Fruit fly (Drosophila melanogaster) whole organism, embryonic: ENCODE data around the gene CG8236.

Experiments used
- Asciz ChIP-seq: fragments of 200-800 bp; sonication (Bioruptor generic); optimal IDR thresholded peaks from 2 replicates; lab custom pipeline; 2017; ENCODE audit warnings: missing biosample characterization, mild to moderate bottlenecking, missing genetic modification characterization, missing genetic modification reagents
- B-H1 ChIP-seq: fragments of 200-800 bp; sonication (Bioruptor generic); IDR thresholded peaks from 3 replicates; pipeline ENCODE4 v1.3.6; 2022; ENCODE audit warnings: missing biosample characterization, missing genetic modification characterization
- Bteb2 ChIP-seq: fragments of 200-800 bp; sonication (Bioruptor generic); optimal IDR thresholded peaks from 2 replicates; lab custom pipeline; 2016; ENCODE audit warnings: missing biosample characterization, missing genetic modification characterization
- CG10543 ChIP-seq: fragments of 200-800 bp; sonication (Bioruptor generic); optimal IDR thresholded peaks from 3 replicates; lab custom pipeline; 2017; ENCODE audit warnings: missing biosample characterization, mild to moderate bottlenecking, missing genetic modification characterization, moderate library complexity
- CG10654 ChIP-seq: fragments of 200-800 bp; sonication (Bioruptor generic); optimal IDR thresholded peaks from 2 replicates; lab custom pipeline; 2016; ENCODE audit warnings: missing biosample characterization, missing genetic modification characterization
- CG11085 ChIP-seq: fragments of 200-800 bp; sonication (Bioruptor generic); IDR thresholded peaks from 2 replicates; pipeline ENCODE4 v1.3.6; 2022; ENCODE audit warnings: missing biosample characterization, missing genetic modification characterization
- CG12659 ChIP-seq: fragments of 200-800 bp; sonication (Bioruptor generic); optimal IDR thresholded peaks from 3 replicates; lab custom pipeline; 2017; ENCODE audit warnings: mild to moderate bottlenecking, missing biosample characterization, missing genetic modification reagents, missing genetic modification characterization
- CG12942 ChIP-seq: fragments of 200-800 bp; sonication (Bioruptor generic); optimal IDR thresholded peaks from 3 replicates; lab custom pipeline; 2016; ENCODE audit warnings: missing biosample characterization, missing genetic modification characterization
- CG14014 ChIP-seq: fragments of 200-800 bp; sonication (Bioruptor generic); IDR thresholded peaks from 2 replicates; pipeline ENCODE4 v1.3.6; 2022; ENCODE audit warnings: missing biosample characterization, missing genetic modification characterization
- CG15514 ChIP-seq: fragments of 200-800 bp; sonication (Bioruptor generic); optimal IDR thresholded peaks from 3 replicates; lab custom pipeline; 2017; ENCODE audit warnings: missing biosample characterization, missing genetic modification characterization, mild to moderate bottlenecking, moderate library complexity, missing genetic modification reagents
- CG15601 ChIP-seq: fragments of 200-800 bp; sonication (Bioruptor generic); optimal IDR thresholded peaks from 3 replicates; lab custom pipeline; 2019; ENCODE audit warnings: missing biosample characterization, mild to moderate bottlenecking, missing genetic modification characterization, moderate library complexity
- CG17568 ChIP-seq: fragments of 200-800 bp; sonication (Bioruptor generic); optimal IDR thresholded peaks from 2 replicates; lab custom pipeline; 2018; ENCODE audit warnings: missing biosample characterization, mild to moderate bottlenecking, missing genetic modification characterization, moderate library complexity
- CG18619 ChIP-seq: fragments of 200-800 bp; sonication (Bioruptor generic); optimal IDR thresholded peaks from 3 replicates; lab custom pipeline; 2017; ENCODE audit warnings: missing biosample characterization, mild to moderate bottlenecking, missing genetic modification characterization
- CG2129 ChIP-seq: fragments of 200-800 bp; sonication (Bioruptor generic); IDR thresholded peaks from 2 replicates; pipeline ENCODE4 v1.3.6; 2022; ENCODE audit warnings: missing biosample characterization, missing genetic modification characterization; ENCODE audit not compliant: partially characterized antibody
- CG3163 ChIP-seq: fragments of 200-800 bp; sonication (Bioruptor generic); optimal IDR thresholded peaks from 3 replicates; lab custom pipeline; 2016; ENCODE audit warnings: missing biosample characterization, missing genetic modification characterization
- CG33557 ChIP-seq: fragments of 200-800 bp; sonication (Bioruptor generic); optimal IDR thresholded peaks from 2 replicates; lab custom pipeline; 2019; ENCODE audit warnings: missing biosample characterization, mild to moderate bottlenecking, missing genetic modification characterization, moderate library complexity
- CG3847 ChIP-seq: fragments of 200-800 bp; sonication (Bioruptor generic); IDR thresholded peaks from 2 replicates; pipeline ENCODE4 v1.3.6; 2022; ENCODE audit warnings: missing biosample characterization, missing genetic modification characterization
- CG4854 ChIP-seq: fragments of 200-800 bp; sonication (Bioruptor generic); optimal IDR thresholded peaks from 2 replicates; lab custom pipeline; 2016; ENCODE audit warnings: missing biosample characterization, missing genetic modification characterization, inconsistent platforms
- CG7963 ChIP-seq: fragments of 200-800 bp; sonication (Bioruptor generic); IDR thresholded peaks from 3 replicates; pipeline ENCODE4 v1.3.6; 2022; ENCODE audit warnings: missing biosample characterization, missing genetic modification characterization; ENCODE audit not compliant: partially characterized antibody
- CG8765 ChIP-seq: fragments of 200-800 bp; sonication (Bioruptor generic); IDR thresholded peaks from 2 replicates; pipeline ENCODE4 v1.3.6; 2022; ENCODE audit warnings: missing biosample characterization, missing genetic modification characterization
- Dbx ChIP-seq: fragments of 200-800 bp; sonication (Bioruptor generic); IDR thresholded peaks from 3 replicates; pipeline ENCODE4 v1.3.6; 2022; ENCODE audit warnings: missing biosample characterization, missing genetic modification characterization
- Dek ChIP-seq: fragments of 200-800 bp; sonication (Bioruptor generic); optimal IDR thresholded peaks from 3 replicates; lab custom pipeline; 2019; ENCODE audit warnings: missing biosample characterization, mild to moderate bottlenecking, missing genetic modification characterization, moderate library complexity
- Dp ChIP-seq: fragments of 200-800 bp; sonication (Bioruptor generic); optimal IDR thresholded peaks from 2 replicates; lab custom pipeline; 2018; ENCODE audit warnings: missing biosample characterization, mild to moderate bottlenecking, missing genetic modification characterization, moderate library complexity
- Drgx ChIP-seq: fragments of 200-800 bp; sonication (Bioruptor generic); IDR thresholded peaks from 2 replicates; pipeline ENCODE4 v1.3.6; 2022; ENCODE audit warnings: missing biosample characterization, missing genetic modification characterization
- Gsc ChIP-seq: fragments of 200-800 bp; sonication (Bioruptor generic); IDR thresholded peaks from 2 replicates; pipeline ENCODE4 v1.3.6; 2022; ENCODE audit warnings: missing biosample characterization, missing genetic modification characterization
- Hsf ChIP-seq: fragments of 200-800 bp; sonication (Bioruptor generic); optimal IDR thresholded peaks from 3 replicates; lab custom pipeline; 2016; ENCODE audit warnings: missing biosample characterization, missing genetic modification characterization
- Med ChIP-seq: fragments of 200-800 bp; sonication (Bioruptor generic); peaks from one replicate; lab custom pipeline; 2016; ENCODE audit warnings: missing biosample characterization, missing genetic modification characterization, mild to moderate bottlenecking, inconsistent platforms, moderate library complexity
- Nf-YB ChIP-seq: fragments of 200-800 bp; sonication (Bioruptor generic); optimal IDR thresholded peaks from 3 replicates; lab custom pipeline; 2019; ENCODE audit warnings: missing biosample characterization, mild to moderate bottlenecking, missing genetic modification characterization, moderate library complexity
- Nf-YC ChIP-seq: fragments of 200-800 bp; optimal IDR thresholded peaks from 3 replicates; lab custom pipeline; 2019; ENCODE audit warnings: missing biosample characterization, mild to moderate bottlenecking, missing genetic modification characterization, moderate library complexity
- Oli ChIP-seq: fragments of 200-800 bp; sonication (Bioruptor generic); optimal IDR thresholded peaks from 2 replicates; lab custom pipeline; 2018; ENCODE audit warnings: missing biosample characterization, mild to moderate bottlenecking, missing genetic modification characterization, moderate library complexity
- Side ChIP-seq: fragments of 200-800 bp; sonication (Bioruptor generic); optimal IDR thresholded peaks from 2 replicates; lab custom pipeline; 2016; ENCODE audit warnings: missing biosample characterization, missing genetic modification characterization
- Sin3A ChIP-seq: fragments of >200 bp; optimal IDR thresholded peaks from 2 replicates; lab custom pipeline; 2018
- Sox100B ChIP-seq: fragments of 200-800 bp; sonication (Bioruptor generic); optimal IDR thresholded peaks from 3 replicates; lab custom pipeline; 2018; ENCODE audit warnings: missing biosample characterization, mild to moderate bottlenecking, missing genetic modification characterization
- TFAM ChIP-seq: fragments of 200-800 bp; sonication (Bioruptor generic); optimal IDR thresholded peaks from 2 replicates; lab custom pipeline; 2017; ENCODE audit warnings: missing biosample characterization, missing genetic modification characterization, inconsistent platforms
- ara ChIP-seq: fragments of 200-800 bp; sonication (Bioruptor generic); IDR thresholded peaks from 2 replicates; pipeline ENCODE4 v1.3.6; 2022; ENCODE audit warnings: missing biosample characterization, missing genetic modification characterization
- fru ChIP-seq: fragments of >200 bp; optimal IDR thresholded peaks from 2 replicates; lab custom pipeline; 2017
- gcm2 ChIP-seq: fragments of 200-800 bp; sonication (Bioruptor generic); optimal IDR thresholded peaks from 2 replicates; lab custom pipeline; 2016; ENCODE audit warnings: missing biosample characterization, missing genetic modification characterization
- grn ChIP-seq: fragments of 200-800 bp; sonication (Bioruptor generic); optimal IDR thresholded peaks from 3 replicates; lab custom pipeline; 2017; ENCODE audit warnings: missing biosample characterization, missing genetic modification characterization
- gsb-n ChIP-seq: fragments of 200-800 bp; sonication (Bioruptor generic); optimal IDR thresholded peaks from 3 replicates; lab custom pipeline; 2018; ENCODE audit warnings: missing biosample characterization, mild to moderate bottlenecking, missing genetic modification characterization
- gt ChIP-seq: fragments of 200-800 bp; sonication (Bioruptor generic); IDR thresholded peaks from 2 replicates; pipeline ENCODE4 v1.3.6; 2022; ENCODE audit warnings: missing biosample characterization, missing genetic modification characterization
- her ChIP-seq: fragments of 200-800 bp; sonication (Bioruptor generic); optimal IDR thresholded peaks from 2 replicates; lab custom pipeline; 2016; ENCODE audit warnings: missing biosample characterization, missing genetic modification characterization
- lola ChIP-seq, 3 experiments: fragments of >200 bp in 2 of 3; fragments of 200-800 bp in 1 of 3; sonication (Bioruptor generic) in 1 of 3; optimal IDR thresholded peaks; 2 replicates each; lab custom pipeline; 2017 to 2019; ENCODE audit warnings: missing biosample characterization in 3 of 3, missing genetic modification characterization in 3 of 3, mild to moderate bottlenecking in 1 of 3, moderate library complexity in 1 of 3
- mld ChIP-seq: fragments of 200-800 bp; sonication (Bioruptor generic); IDR thresholded peaks from 3 replicates; pipeline ENCODE4 v1.3.6; 2022; ENCODE audit warnings: missing biosample characterization, missing genetic modification characterization; ENCODE audit not compliant: partially characterized antibody
- pfk ChIP-seq: fragments of 200-800 bp; sonication (Bioruptor generic); optimal IDR thresholded peaks from 2 replicates; lab custom pipeline; 2018; ENCODE audit warnings: missing biosample characterization, mild to moderate bottlenecking, missing genetic modification characterization, moderate library complexity
- sc ChIP-seq, 3 experiments: fragments of >200 bp in 2 of 3; fragments of 200-800 bp in 1 of 3; sonication (Bioruptor generic) in 1 of 3; optimal IDR thresholded peaks; 2 replicates in 2 of 3; 3 replicates in 1 of 3; lab custom pipeline; 2017; ENCODE audit warnings: mild to moderate bottlenecking in 1 of 3, missing biosample characterization in 1 of 3, missing genetic modification characterization in 1 of 3, missing genetic modification reagents in 1 of 3
- sna ChIP-seq: fragments of 200-800 bp; sonication (Bioruptor generic); IDR thresholded peaks from 2 replicates; pipeline ENCODE4 v1.3.6; 2022; ENCODE audit warnings: missing biosample characterization, missing genetic modification characterization; ENCODE audit not compliant: partially characterized antibody
- sug ChIP-seq: fragments of 200-800 bp; optimal IDR thresholded peaks from 2 replicates; lab custom pipeline; 2019; ENCODE audit warnings: missing biosample characterization, mild to moderate bottlenecking, missing genetic modification characterization, moderate library complexity
- tup ChIP-seq: fragments of 200-800 bp; sonication (Bioruptor generic); optimal IDR thresholded peaks from 2 replicates; lab custom pipeline; 2016; ENCODE audit warnings: missing biosample characterization, mild to moderate bottlenecking, missing genetic modification characterization, moderate library complexity
- wdn ChIP-seq: fragments of 200-800 bp; sonication (Bioruptor generic); IDR thresholded peaks from 2 replicates; pipeline ENCODE4 v1.3.6; 2022; ENCODE audit warnings: missing biosample characterization, missing genetic modification characterization
- yki ChIP-seq: fragments of >200 bp; optimal IDR thresholded peaks from 3 replicates; lab custom pipeline; 2018
- zf30C ChIP-seq: fragments of 200-800 bp; sonication (Bioruptor generic); optimal IDR thresholded peaks from 3 replicates; lab custom pipeline; 2018; ENCODE audit warnings: missing biosample characterization, mild to moderate bottlenecking, missing genetic modification characterization

Gene CG8236

dm6 chr3R:8813164-8813629 is 44.0 kb downstream of the CG8236 start, which contains the start of gene CG9837 (continued):
- no peak for TF ChIP-seq CG3847
- no peak for TF ChIP-seq CG3163
- TF ChIP-seq TFAM (GFP tag; lab: Kevin White, UChicago) = no peak
- no peak for TF ChIP-seq Dbx
- no peak for TF ChIP-seq grn
- no peak for TF ChIP-seq Dp (GFP tag; lab: Kevin White, UChicago)
- TF ChIP-seq wdn (GFP tag; lab: Robert Waterston, UW) = no peak
- peak; percentile 8 for TF ChIP-seq Side (GFP tag; lab: Kevin White, UChicago)
- no peak for TF ChIP-seq ara
- TF ChIP-seq lola (GFP tag; optimal IDR thresholded peaks at IDR 0.05; lab: Kevin White, UChicago) = no peak
- TF ChIP-seq Hsf (GFP tag; lab: Kevin White, UChicago) = no peak
- TF ChIP-seq CG17568 = no peak
- no peak for TF ChIP-seq zf30C (GFP tag; lab: Kevin White, UChicago)
- no peak for TF ChIP-seq CG2129 (GFP tag; lab: Robert Waterston, UW)
- TF ChIP-seq pfk (GFP tag; lab: Kevin White, UChicago) = no peak
- TF ChIP-seq CG4854 (GFP tag; lab: Kevin White, UChicago) = no peak
- no peak for TF ChIP-seq CG18619 (GFP tag; lab: Kevin White, UChicago)
- no peak for TF ChIP-seq sna (GFP tag; lab: Robert Waterston, UW)
- TF ChIP-seq B-H1 = 0 out of 3 replicates have a peak, but pooled peaks have one; percentile 3
- TF ChIP-seq Nf-YB (GFP tag; lab: Kevin White, UChicago) = no peak
- TF ChIP-seq CG8765 (GFP tag; lab: Robert Waterston, UW) = no peak
- no peak for TF ChIP-seq CG15601 (tag; lab: Kevin White, UChicago)
- TF ChIP-seq Bteb2 (GFP tag; lab: Kevin White, UChicago) = no peak
- no peak for TF ChIP-seq Sox100B (GFP tag; lab: Kevin White, UChicago)
- TF ChIP-seq CG33557 (GFP tag; lab: Kevin White, UChicago) = no peak
- TF ChIP-seq Asciz (GFP tag; lab: Kevin White, UChicago) = no peak
- TF ChIP-seq CG11085 (GFP tag; lab: Robert Waterston, UW) = no peak
- no peak for TF ChIP-seq sc (optimal IDR thresholded peaks at IDR 0.05; lab: Kevin White, UChicago)
- TF ChIP-seq sc (GFP tag; optimal IDR thresholded peaks at IDR 0.05; lab: Kevin White, UChicago) = no peak
- no peak for TF ChIP-seq her (GFP tag; lab: Kevin White, UChicago)
- TF ChIP-seq Drgx (GFP tag; lab: Robert Waterston, UW) = no peak
- TF ChIP-seq CG14014 (GFP tag; lab: Robert Waterston, UW) = no peak
- no peak for TF ChIP-seq gt (GFP tag; lab: Robert Waterston, UW)
- TF ChIP-seq gcm2 = no peak
- TF ChIP-seq Med (GFP tag; lab: Kevin White, UChicago) = peak; percentile 34
- no peak for TF ChIP-seq mld (GFP tag; lab: Robert Waterston, UW)
- no peak for TF ChIP-seq fru
- TF ChIP-seq tup (GFP tag; lab: Kevin White, UChicago) = no peak
- TF ChIP-seq Dek (tag; lab: Kevin White, UChicago) = no peak
- no peak for TF ChIP-seq Gsc (GFP tag; lab: Robert Waterston, UW)
- TF ChIP-seq CG10543 (GFP tag; lab: Kevin White, UChicago) = peak; percentile 8
- TF ChIP-seq CG12942 = no peak
- TF ChIP-seq CG15514 = peak; percentile 3
- no peak for TF ChIP-seq Sin3A
- TF ChIP-seq sug (tag; lab: Kevin White, UChicago) = peak; percentile 8
- TF ChIP-seq CG7963 (GFP tag; lab: Robert Waterston, UW) = no peak
- TF ChIP-seq gsb-n (tag; lab: Kevin White, UChicago) = no peak
- TF ChIP-seq Nf-YC = no peak
- TF ChIP-seq Oli (tag; lab: Kevin White, UChicago) = no peak
- TF ChIP-seq CG10654 (GFP tag; lab: Kevin White, UChicago) = no peak
- no peak for TF ChIP-seq yki (lab: Kevin White, UChicago)
- TF ChIP-seq CG12659 (GFP tag; lab: Kevin White, UChicago) = no peak
